Fruit fly (Drosophila melanogaster) S2 (cell line): ENCODE results near the gene betaggt-I.

ENCODE experiments used
- CG8478 ChIP-seq: fragments of >200 bp; optimal IDR thresholded peaks from 2 replicates; lab custom pipeline; 2018
- CTCF ChIP-seq, 2 experiments: fragments of >200 bp; optimal IDR thresholded peaks; 2 replicates each; lab custom pipeline; 2018

DNA sequence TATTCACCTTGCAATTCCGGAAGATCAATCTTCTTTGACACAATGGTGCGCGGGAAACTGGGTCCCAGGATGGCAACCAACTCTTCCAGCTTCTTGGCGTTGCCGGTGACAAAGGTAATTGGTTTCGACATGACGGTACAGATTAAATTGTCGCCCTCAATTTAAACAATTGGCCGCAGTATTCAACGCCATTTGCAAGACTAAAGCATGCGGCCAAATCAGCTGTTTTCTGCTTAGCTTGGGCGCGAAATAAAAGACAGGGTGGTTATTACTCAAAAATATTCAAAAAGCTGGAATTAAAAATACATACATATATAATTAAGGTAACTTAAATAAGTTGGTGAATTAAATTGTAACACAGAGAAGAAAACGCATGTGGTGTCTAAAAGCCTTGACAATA, 33.8 kb downstream of the betaggt-I start, which contains the start of gene CG8891:
- no peak for TF ChIP-seq CG8478
- TF ChIP-seq CTCF (optimal IDR thresholded peaks at IDR 0.05; lab: Kevin White, UChicago) = no peak
